Worm (Caenorhabditis elegans) whole organism, L1 larva: ENCODE data around the gene F11D11.6.

ENCODE experiments used
- aha-1 ChIP-seq: fragments of 150-350 bp; optimal IDR thresholded peaks from 2 replicates; lab custom pipeline; 2014; ENCODE audit warnings: missing biosample characterization, missing genetic modification characterization
- blmp-1 ChIP-seq: fragments of 150-350 bp; optimal IDR thresholded peaks from 2 replicates; lab custom pipeline; 2014; ENCODE audit warnings: missing biosample characterization, missing genetic modification characterization
- dpl-1 ChIP-seq, 3 experiments: fragments of 150-350 bp in 2 of 3; sonication (generic microtip) in 1 of 3; optimal IDR thresholded peaks; 2 replicates each; lab custom pipeline; 2014 to 2017; ENCODE audit warnings: missing biosample characterization in 3 of 3, missing genetic modification characterization in 3 of 3, missing genetic modification reagents in 3 of 3
- egl-13 ChIP-seq: sonication (generic microtip); optimal IDR thresholded peaks from 2 replicates; lab custom pipeline; 2016; ENCODE audit warnings: missing genotype, missing genetic modification reagents, missing genetic modification characterization, missing compliant biosample characterization
- snpc-4 ChIP-seq: fragments of 150-350 bp; optimal IDR thresholded peaks from 2 replicates; lab custom pipeline; 2014; ENCODE audit warnings: missing biosample characterization, missing genetic modification characterization

DNA sequence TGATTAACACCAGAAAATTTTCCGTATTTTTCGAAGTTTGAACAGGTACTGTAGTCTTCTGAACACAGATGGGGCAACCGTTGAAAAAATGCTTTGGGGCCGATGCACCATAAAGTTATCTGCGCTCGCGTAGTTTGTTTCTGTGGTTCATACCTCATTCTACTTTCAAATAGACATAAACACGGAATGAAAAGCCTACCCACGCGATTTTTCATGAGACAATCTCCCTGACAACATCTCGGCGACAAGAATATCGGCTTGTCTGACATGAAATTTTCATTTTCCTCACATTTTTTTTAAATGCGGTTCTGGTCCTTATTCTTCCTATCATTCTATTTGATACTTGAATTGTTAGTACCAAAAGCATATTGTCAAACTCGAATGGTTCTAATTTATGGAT is 19.8 kb upstream of the F11D11.6 start, which contains the start of gene clec-257:
- TF ChIP-seq aha-1 (no peak), egl-13 (tag; lab: Kevin White, UChicago) (no peak), snpc-4 (no peak), dpl-1 (GFP tag; optimal IDR thresholded peaks at IDR 0.05; lab: Kevin White, UChicago) (no peak), blmp-1 (tag; lab: Kevin White, UChicago) (no peak)
